Fruit fly (Drosophila melanogaster) whole organism, pupa: ENCODE results near the gene CG6726.

Source experiments
- CG12605 ChIP-seq: fragments of 200-800 bp; sonication (Bioruptor generic); IDR thresholded peaks from 2 replicates; pipeline ENCODE4 v1.3.6; 2022; ENCODE audit warnings: missing biosample characterization, missing genetic modification characterization
- CG14655 ChIP-seq: fragments of 200-800 bp; sonication (Bioruptor generic); optimal IDR thresholded peaks from 3 replicates; lab custom pipeline; 2017; ENCODE audit warnings: mild to moderate bottlenecking, missing biosample characterization, missing genetic modification reagents, missing genetic modification characterization
- CG32121 ChIP-seq: fragments of 200-800 bp; sonication (Bioruptor generic); IDR thresholded peaks from 2 replicates; pipeline ENCODE4 v1.3.6; 2022; ENCODE audit warnings: missing biosample characterization, missing genetic modification characterization
- EcR ChIP-seq: fragments of 200-800 bp; sonication (Bioruptor generic); optimal IDR thresholded peaks from 3 replicates; lab custom pipeline; 2019; ENCODE audit warnings: missing biosample characterization, missing genetic modification characterization, mild to moderate bottlenecking, moderate library complexity, missing genetic modification reagents

- TF ChIP-seq CG32121 (GFP tag; lab: Robert Waterston, UW), result no peak
- no peak for TF ChIP-seq CG12605 (GFP tag; lab: Robert Waterston, UW)
- TF ChIP-seq CG14655 (GFP tag; lab: Kevin White, UChicago), result peak; percentile 13
- TF ChIP-seq EcR (GFP tag; lab: Kevin White, UChicago), result no peak
Measured at dm6 chr3R:23110724-23111123, 19.2 kb downstream of the CG6726 start.
